Worm (Caenorhabditis elegans) whole organism, L4 larva: ENCODE results near the gene glb-23.
A peak's percentile ranks its signal among the peaks of the same experiment; 100 is the strongest.

Experiments
- F37D6.2 ChIP-seq: sonication (generic microtip); optimal IDR thresholded peaks from 2 replicates; lab custom pipeline; 2016; ENCODE audit warnings: mild to moderate bottlenecking, missing genetic modification characterization, missing compliant biosample characterization
- R02D3.7 ChIP-seq: fragments of 150-350 bp; sonication (generic microtip); optimal IDR thresholded peaks from 3 replicates; lab custom pipeline; 2014; ENCODE audit warnings: missing biosample characterization, missing genetic modification characterization
- Y5F2A.4 ChIP-seq: fragments of 200-800 bp; sonication (Bioruptor generic); optimal IDR thresholded peaks from 2 replicates; lab custom pipeline; 2018; ENCODE audit warnings: mild to moderate bottlenecking, missing genetic modification characterization, missing compliant biosample characterization
- aha-1 ChIP-seq: fragments of 150-350 bp; peaks from one replicate; lab custom pipeline; 2014; ENCODE audit warnings: missing biosample characterization, missing genetic modification characterization
- aly-2 ChIP-seq: sonication (generic microtip); optimal IDR thresholded peaks from 2 replicates; lab custom pipeline; 2018; ENCODE audit warnings: missing biosample characterization, missing genetic modification characterization
- ama-1 ChIP-seq: fragments of 150-350 bp; optimal IDR thresholded peaks from 2 replicates; lab custom pipeline; 2014; ENCODE audit warnings: inconsistent platforms, mixed read lengths
- cey-2 ChIP-seq: sonication (generic microtip); optimal IDR thresholded peaks from 3 replicates; lab custom pipeline; 2017; ENCODE audit warnings: missing genetic modification characterization, mild to moderate bottlenecking, missing compliant biosample characterization, antibody characterized with exemption, borderline replicate concordance; ENCODE audit not compliant: insufficient read depth
- daf-16 ChIP-seq, 3 experiments: sonication (generic microtip); optimal IDR thresholded peaks; 2 replicates each; lab custom pipeline; 2016 to 2017; ENCODE audit warnings: missing genetic modification characterization in 3 of 3, missing genetic modification reagents in 3 of 3, mild to moderate bottlenecking in 2 of 3, missing compliant biosample characterization in 2 of 3, missing biosample characterization in 1 of 3, moderate library complexity in 1 of 3
- daf-19 ChIP-seq: fragments of 200-800 bp; sonication (Bioruptor generic); conservative IDR thresholded peaks from 2 replicates; pipeline ENCODE4 v1.3.6; 2022; ENCODE audit warnings: missing genetic modification characterization, missing compliant biosample characterization
- dmd-6 ChIP-seq: fragments of 200-800 bp; sonication (Bioruptor generic); IDR thresholded peaks from 2 replicates; pipeline ENCODE4 v1.3.6; 2022; ENCODE audit warnings: missing genetic modification reagents, missing genetic modification characterization, missing compliant biosample characterization
- fkh-10 ChIP-seq: fragments of 150-350 bp; optimal IDR thresholded peaks from 2 replicates; lab custom pipeline; 2014; ENCODE audit warnings: missing biosample characterization, missing genetic modification reagents, missing genetic modification characterization
- fos-1 ChIP-seq: fragments of 150-350 bp; optimal IDR thresholded peaks from 2 replicates; lab custom pipeline; 2014; ENCODE audit warnings: missing biosample characterization, missing genetic modification characterization
- hlh-11 ChIP-seq: fragments of 200-800 bp; sonication (Bioruptor generic); optimal IDR thresholded peaks from 2 replicates; lab custom pipeline; 2018; ENCODE audit warnings: mild to moderate bottlenecking, missing genetic modification characterization, missing compliant biosample characterization
- hmg-1.1 ChIP-seq: fragments of 200-800 bp; sonication (Bioruptor generic); IDR thresholded peaks from 2 replicates; pipeline ENCODE4 v1.3.6; 2022; ENCODE audit warnings: missing genetic modification reagents, missing genetic modification characterization, missing compliant biosample characterization
- lin-1 ChIP-seq: fragments of 200-800 bp; sonication (Bioruptor generic); IDR thresholded peaks from 2 replicates; pipeline ENCODE4 v1.3.6; 2022; ENCODE audit warnings: missing genetic modification reagents, missing genetic modification characterization, missing compliant biosample characterization
- lir-3 ChIP-seq: sonication (generic microtip); optimal IDR thresholded peaks from 2 replicates; lab custom pipeline; 2016; ENCODE audit warnings: mild to moderate bottlenecking, missing genetic modification characterization, missing compliant biosample characterization
- lsy-2 ChIP-seq, 2 experiments: fragments of 150-350 bp in 1 of 2; sonication (generic microtip) in 1 of 2; optimal IDR thresholded peaks; 2 replicates each; lab custom pipeline; 2014 to 2017; ENCODE audit warnings: missing biosample characterization in 2 of 2, missing genetic modification characterization in 2 of 2
- madf-9 ChIP-seq: fragments of 200-800 bp; sonication (Bioruptor generic); conservative IDR thresholded peaks from 2 replicates; pipeline ENCODE4 v1.3.6; 2022; ENCODE audit warnings: missing genetic modification reagents, missing genetic modification characterization, missing compliant biosample characterization
- mdl-1 ChIP-seq, 2 experiments: fragments of 150-350 bp in 1 of 2; sonication (generic microtip) in 1 of 2; optimal IDR thresholded peaks; 2 replicates each; lab custom pipeline; 2014 to 2017; ENCODE audit warnings: missing biosample characterization in 2 of 2, missing genetic modification characterization in 2 of 2
- mdt-29 ChIP-seq: fragments of 200-800 bp; sonication (Bioruptor generic); IDR thresholded peaks from 2 replicates; pipeline ENCODE4 v1.3.6; 2022; ENCODE audit warnings: missing genetic modification reagents, missing genetic modification characterization, missing compliant biosample characterization
- mep-1 ChIP-seq: fragments of 150-350 bp; sonication (generic microtip); optimal IDR thresholded peaks from 3 replicates; lab custom pipeline; 2014; ENCODE audit warnings: missing biosample characterization, missing genetic modification characterization
- mes-2 ChIP-seq: sonication (generic microtip); optimal IDR thresholded peaks from 2 replicates; lab custom pipeline; 2016; ENCODE audit warnings: missing genotype, mild to moderate bottlenecking, missing genetic modification characterization, missing compliant biosample characterization; ENCODE audit not compliant: poor library complexity, severe bottlenecking
- mxl-3 ChIP-seq: fragments of 200-800 bp; sonication (Bioruptor generic); optimal IDR thresholded peaks from 2 replicates; lab custom pipeline; 2018; ENCODE audit warnings: mild to moderate bottlenecking, missing genetic modification characterization, missing compliant biosample characterization
- nhr-11 ChIP-seq: fragments of 150-350 bp; optimal IDR thresholded peaks from 2 replicates; lab custom pipeline; 2014; ENCODE audit warnings: missing biosample characterization, missing genetic modification characterization
- nhr-28 ChIP-seq: fragments of 150-350 bp; optimal IDR thresholded peaks from 2 replicates; lab custom pipeline; 2014; ENCODE audit warnings: missing biosample characterization, missing genetic modification characterization
- nhr-48 ChIP-seq: sonication (generic microtip); optimal IDR thresholded peaks from 2 replicates; lab custom pipeline; 2016; ENCODE audit warnings: mild to moderate bottlenecking, missing genetic modification characterization, missing compliant biosample characterization
- nhr-76 ChIP-seq: fragments of 150-350 bp; optimal IDR thresholded peaks from 2 replicates; lab custom pipeline; 2014; ENCODE audit warnings: missing biosample characterization, missing genetic modification characterization
- nhr-77 ChIP-seq: fragments of 150-350 bp; optimal IDR thresholded peaks from 2 replicates; lab custom pipeline; 2014; ENCODE audit warnings: missing biosample characterization, missing genetic modification characterization
- php-3 ChIP-seq: fragments of 200-800 bp; sonication (Bioruptor generic); IDR thresholded peaks from 2 replicates; pipeline ENCODE4 v1.3.6; 2022; ENCODE audit warnings: missing genetic modification reagents, missing genetic modification characterization, missing compliant biosample characterization
- pqm-1 ChIP-seq: sonication (generic microtip); optimal IDR thresholded peaks from 2 replicates; lab custom pipeline; 2017; ENCODE audit warnings: missing biosample characterization, missing genetic modification characterization
- saeg-2 ChIP-seq: fragments of 200-800 bp; sonication (Bioruptor generic); IDR thresholded peaks from 2 replicates; pipeline ENCODE4 v1.3.6; 2022; ENCODE audit warnings: missing genetic modification reagents, missing genetic modification characterization, missing compliant biosample characterization
- tag-97 ChIP-seq: fragments of 200-800 bp; sonication (Bioruptor generic); IDR thresholded peaks from 2 replicates; pipeline ENCODE4 v1.3.6; 2022; ENCODE audit warnings: missing genetic modification characterization, missing compliant biosample characterization
- unc-39 ChIP-seq: sonication (generic microtip); optimal IDR thresholded peaks from 2 replicates; lab custom pipeline; 2017; ENCODE audit warnings: missing biosample characterization, missing genetic modification characterization
- unc-62 ChIP-seq, 3 experiments: fragments of 150-350 bp in 1 of 3; sonication (generic microtip); optimal IDR thresholded peaks in 2 of 3; peaks in 1 of 3; 1 replicate in 1 of 3; 2 replicates in 2 of 3; lab custom pipeline; 2014 to 2017; ENCODE audit warnings: missing biosample characterization in 3 of 3, missing genetic modification characterization in 3 of 3, missing genetic modification reagents in 3 of 3, missing genotype in 1 of 3
- vab-7 ChIP-seq: fragments of 200-800 bp; sonication (Bioruptor generic); IDR thresholded peaks from 2 replicates; pipeline ENCODE4 v1.3.6; 2022; ENCODE audit warnings: missing genetic modification reagents, missing genetic modification characterization, missing compliant biosample characterization

The glb-23 gene

ce11 chrIV:7235382-7235917 is 16.2 kb upstream of the glb-23 start (continued):
- TF ChIP-seq mes-2 (tag; lab: Kevin White, UChicago) (peak; percentile 38), F37D6.2 (tag; lab: Kevin White, UChicago) (peak; percentile 4), nhr-77 (no peak), lsy-2 (tag; optimal IDR thresholded peaks at IDR 0.05; lab: Kevin White, UChicago) (peak; percentile 9 to 56), cey-2 (tag; lab: Kevin White, UChicago) (no peak), unc-39 (tag; lab: Kevin White, UChicago) (no peak), pqm-1 (tag; lab: Kevin White, UChicago) (peak; percentile 96), lin-1 (GFP tag; lab: Robert Waterston, UW) (peak; percentile 46; the same call in 1 of the 2 replicates), R02D3.7 (no peak), aly-2 (tag; lab: Kevin White, UChicago) (no peak), ama-1 (no peak), vab-7 (GFP tag; lab: Robert Waterston, UW) (no peak), php-3 (GFP tag; lab: Robert Waterston, UW) (peak; percentile 62; the same call in 1 of the 2 replicates), mep-1 (peak; percentile 71), lir-3 (tag; lab: Kevin White, UChicago) (no peak), mdl-1 (tag; optimal IDR thresholded peaks at IDR 0.05; lab: Kevin White, UChicago) (peak in 1 of 2 experiments; percentile 19), tag-97 (GFP tag; lab: Robert Waterston, UW) (no peak), nhr-11 (peak; percentile 57), madf-9 (GFP tag; lab: Robert Waterston, UW) (0 out of 2 replicates have a peak, but pooled peaks have one; percentile 22), nhr-28 (tag; lab: Kevin White, UChicago) (peak; percentile 89), dmd-6 (GFP tag; lab: Robert Waterston, UW) (peak; percentile 69; the same call in 1 of the 2 replicates), fkh-10 (GFP tag; lab: Kevin White, UChicago) (peak; percentile 56), hlh-11 (tag; lab: Kevin White, UChicago) (peak; percentile 77), Y5F2A.4 (GFP tag; lab: Kevin White, UChicago) (no peak)

DNA sequence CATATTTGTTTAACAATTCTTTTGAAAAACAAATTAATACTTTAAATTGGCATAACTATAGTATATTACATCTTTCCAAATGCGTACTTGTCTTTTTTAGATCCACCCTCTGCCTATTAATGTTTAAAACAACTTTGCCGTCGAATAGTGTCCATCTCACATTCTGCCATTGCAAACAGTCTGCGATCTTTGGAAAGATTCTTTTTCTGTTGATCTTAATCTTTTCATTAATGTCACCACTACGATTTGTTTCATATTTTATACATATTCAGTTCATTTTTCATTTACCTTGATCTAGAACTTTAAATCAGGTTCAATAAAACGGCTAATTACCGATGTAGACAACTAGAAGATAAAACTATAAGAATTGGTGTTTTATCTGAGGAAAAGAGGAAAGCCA is 15.3 kb upstream of the glb-23 start:
- TF ChIP-seq hmg-1.1 (GFP tag; lab: Robert Waterston, UW) (no peak), aha-1 (tag; lab: Kevin White, UChicago) (peak; percentile 42)

- TF ChIP-seq mdl-1 (tag; optimal IDR thresholded peaks at IDR 0.05; lab: Kevin White, UChicago) (peak in 1 of 2 experiments; percentile 30), hmg-1.1 (GFP tag; lab: Robert Waterston, UW) (no peak), hlh-11 (tag; lab: Kevin White, UChicago) (peak; percentile 81), daf-16 (GFP tag; optimal IDR thresholded peaks at IDR 0.05; lab: Kevin White, UChicago) (peak in 1 of 2 experiments; percentile 52), daf-16 (tag; optimal IDR thresholded peaks at IDR 0.05; lab: Kevin White, UChicago) (no peak), aha-1 (tag; lab: Kevin White, UChicago) (peak; percentile 41), daf-19 (GFP tag; lab: Robert Waterston, UW) (no peak), nhr-48 (tag; lab: Kevin White, UChicago) (peak; percentile 60), mxl-3 (GFP tag; lab: Kevin White, UChicago) (peak; percentile 78), nhr-28 (tag; lab: Kevin White, UChicago) (peak; percentile 42), unc-62 (GFP tag; optimal IDR thresholded peaks at IDR 0.05 in 1 of 2; lab: Kevin White, UChicago) (peak in 1 of 2 experiments; percentile 83), unc-62 (tag; optimal IDR thresholded peaks at IDR 0.05; lab: Kevin White, UChicago) (no peak)
Measured at ce11 chrIV:7233566-7234014, 14.3 kb upstream of the glb-23 start.

ce11 chrIV:7230935-7231334 is 11.6 kb upstream of the glb-23 start, which contains the start of gene D2024.4:
Gene D2024.4, plus strand, starts transcription at chrIV:7231235.
- no peak for TF ChIP-seq nhr-76 (tag; lab: Kevin White, UChicago)
- no peak for TF ChIP-seq mdt-29 (GFP tag; lab: Robert Waterston, UW)
- no peak for TF ChIP-seq saeg-2
- no peak for TF ChIP-seq fos-1
